Fruit fly (Drosophila melanogaster): ENCODE results near the gene elg1.

Gene elg1

dm6 chr3L:16161847-16162556 lies 30.2 kb downstream of the elg1 start (continued):
- TF ChIP-seq CG9817 (tag; optimal IDR thresholded peaks at IDR 0.05) (peak; percentile 70), CG6854 (GFP tag; optimal IDR thresholded peaks at IDR 0.05) (peak; percentile 61), CG2129 (GFP tag; IDR thresholded peaks at IDR 0.05; ENCODE audit: partially characterized antibody) (no peak), trh (GFP tag; optimal IDR thresholded peaks at IDR 0.05) (no peak), CG4282 (GFP tag; optimal IDR thresholded peaks at IDR 0.05) (peak; percentile 47), Oaz (GFP tag; IDR thresholded peaks at IDR 0.05) (no peak), CG4854 (GFP tag; optimal IDR thresholded peaks at IDR 0.05) (peak; percentile 37), fu2 (GFP tag; optimal IDR thresholded peaks at IDR 0.05) (peak; percentile 84), stc (GFP tag; IDR thresholded peaks at IDR 0.05) (no peak; the same call in 1 of the 2 replicates), Dfd (GFP tag; optimal IDR thresholded peaks at IDR 0.05) (no peak), Mad (GFP tag; optimal IDR thresholded peaks at IDR 0.05) (peak; percentile 23), chinmo (GFP tag; IDR thresholded peaks at IDR 0.05; ENCODE audit: partially characterized antibody) (peak; percentile 39; the same call in 1 of the 4 replicates), exex (tag; optimal IDR thresholded peaks at IDR 0.05) (no peak), gsb-n (tag; optimal IDR thresholded peaks at IDR 0.05) (peak; percentile 27), CG33557 (GFP tag; optimal IDR thresholded peaks at IDR 0.05) (peak; percentile 6), so (GFP tag; IDR thresholded peaks at IDR 0.05) (peak; percentile 87), pnt (GFP tag; optimal IDR thresholded peaks at IDR 0.05) (peak; percentile 52), mam (GFP tag; optimal IDR thresholded peaks at IDR 0.05) (peak; percentile 85), CG12744 (GFP tag; optimal IDR thresholded peaks at IDR 0.05) (peak; percentile 23), CG5953 (GFP tag; IDR thresholded peaks at IDR 0.05) (no peak), CG43689 (GFP tag; IDR thresholded peaks at IDR 0.05) (no peak), nerfin-1 (tag; optimal IDR thresholded peaks at IDR 0.05) (peak; percentile 56), sd (tag; optimal IDR thresholded peaks at IDR 0.05) (peak; percentile 49), CG6813 (GFP tag; optimal IDR thresholded peaks at IDR 0.05) (peak; percentile 69), CG15479 (GFP tag; optimal IDR thresholded peaks at IDR 0.05) (no peak), CG14050 (GFP tag; IDR thresholded peaks at IDR 0.05) (peak; percentile 13; the same call in 1 of the 3 replicates), CG9932 (GFP tag; IDR thresholded peaks at IDR 0.05) (peak; percentile 70), CG12219 (GFP tag; optimal IDR thresholded peaks at IDR 0.05) (peak; percentile 69), Ssrp (tag; optimal IDR thresholded peaks at IDR 0.05) (peak; percentile 59), slp2 (GFP tag; optimal IDR thresholded peaks at IDR 0.05) (peak; percentile 59), gro (GFP tag; optimal IDR thresholded peaks at IDR 0.05) (peak; percentile 47), CG4617 (GFP tag; optimal IDR thresholded peaks at IDR 0.05; ENCODE audit: borderline replicate concordance) (no peak), CG6683 (GFP tag; optimal IDR thresholded peaks at IDR 0.05) (peak; percentile 52), CG10462 (GFP tag; optimal IDR thresholded peaks at IDR 0.05) (peak; percentile 7), CTCF (GFP tag; optimal IDR thresholded peaks at IDR 0.05) (no peak), CG30431 (GFP tag; optimal IDR thresholded peaks at IDR 0.05) (peak; percentile 34), CG17186 (GFP tag; optimal IDR thresholded peaks at IDR 0.05) (no peak), CG11723 (GFP tag; optimal IDR thresholded peaks at IDR 0.05) (peak; percentile 55), bsh (GFP tag; optimal IDR thresholded peaks at IDR 0.05) (peak; percentile 75 to 78), abd-A (tag; optimal IDR thresholded peaks at IDR 0.05) (peak; percentile 52), Dad (GFP tag; optimal IDR thresholded peaks at IDR 0.05) (peak; percentile 45), row (GFP tag; IDR thresholded peaks at IDR 0.05) (peak; percentile 87), CG9215 (GFP tag; IDR thresholded peaks at IDR 0.05) (peak; percentile 69), salm (tag; optimal IDR thresholded peaks at IDR 0.05) (peak; percentile 48), gem (tag; optimal IDR thresholded peaks at IDR 0.05) (peak; percentile 83), en (GFP tag; optimal IDR thresholded peaks at IDR 0.05) (no peak), fd64A (GFP tag; optimal IDR thresholded peaks at IDR 0.05) (no peak), Ravus (GFP tag; IDR thresholded peaks at IDR 0.05) (no peak), CHES-1-like (GFP tag; optimal IDR thresholded peaks at IDR 0.05) (peak; percentile 64), CG11695 (GFP tag; IDR thresholded peaks at IDR 0.05) (peak; percentile 78)
